Worm (Caenorhabditis elegans): Measurements from ENCODE around the gene C07B5.4.

Gene C07B5.4

ce11 chrX:9540464-9540863 lies 11.0 kb downstream of the C07B5.4 start:
- no peak for TF ChIP-seq Y56A3A.18 (GFP tag; IDR thresholded peaks at IDR 0.05)
- no peak for TF ChIP-seq nfya-2 (GFP tag; IDR thresholded peaks at IDR 0.05)
- TF ChIP-seq madf-8 (GFP tag; conservative IDR thresholded peaks at IDR 0.05) = no peak
- TF ChIP-seq ztf-25 (GFP tag; IDR thresholded peaks at IDR 0.05) = no peak
- TF ChIP-seq nhr-179 (tag; optimal IDR thresholded peaks at IDR 0.05) = no peak
- TF ChIP-seq ama-1 (optimal IDR thresholded peaks at IDR 0.05) = no peak
- no peak for TF ChIP-seq ama-1 (GFP tag; optimal IDR thresholded peaks at IDR 0.05)
- TF ChIP-seq B0035.1 (tag; optimal IDR thresholded peaks at IDR 0.05) = no peak
- TF ChIP-seq ekl-4 (GFP tag; IDR thresholded peaks at IDR 0.05) = no peak
- TF ChIP-seq ztf-18 (tag; optimal IDR thresholded peaks at IDR 0.05) = no peak
- no peak for TF ChIP-seq bed-1 (GFP tag; IDR thresholded peaks at IDR 0.05)
- peak; percentile 33; the same call in 1 of the 2 replicates for TF ChIP-seq B0336.3 (GFP tag; IDR thresholded peaks at IDR 0.05)
- TF ChIP-seq Y67H2A.10 (GFP tag; conservative IDR thresholded peaks at IDR 0.05) = no peak
- peak; percentile 52 for TF ChIP-seq ets-4 (GFP tag; optimal IDR thresholded peaks at IDR 0.05)
- TF ChIP-seq lsl-1 (GFP tag; optimal IDR thresholded peaks at IDR 0.05) = no peak
- TF ChIP-seq madf-10 (tag; optimal IDR thresholded peaks at IDR 0.05) = no peak
- no peak for TF ChIP-seq mel-28 (tag; optimal IDR thresholded peaks at IDR 0.05; ENCODE audit: borderline replicate concordance)
- TF ChIP-seq efl-1 (GFP tag; optimal IDR thresholded peaks at IDR 0.05) = no peak
- no peak for TF ChIP-seq F23B12.7 (tag; optimal IDR thresholded peaks at IDR 0.05; ENCODE audit: insufficient read depth)
- TF ChIP-seq F49E8.2 (tag; optimal IDR thresholded peaks at IDR 0.05; ENCODE audit: insufficient read depth) = no peak
- peak; percentile 93 for TF ChIP-seq nhr-80 (tag; optimal IDR thresholded peaks at IDR 0.05)
- no peak for TF ChIP-seq lin-54 (GFP tag; optimal IDR thresholded peaks at IDR 0.05)
- no peak for TF ChIP-seq hlh-26 (GFP tag; conservative IDR thresholded peaks at IDR 0.05)
- TF ChIP-seq C06A6.2 (GFP tag; conservative IDR thresholded peaks at IDR 0.05) = no peak
- TF ChIP-seq lin-40 (tag; optimal IDR thresholded peaks at IDR 0.05) = no peak
- no peak for TF ChIP-seq lin-35 (GFP tag; optimal IDR thresholded peaks at IDR 0.05)
- TF ChIP-seq Y53G8AR.9 (GFP tag; conservative IDR thresholded peaks at IDR 0.05) = no peak
- no peak for TF ChIP-seq ztf-22 (GFP tag; optimal IDR thresholded peaks at IDR 0.05)
- peak; percentile 54 for TF ChIP-seq atf-7 (tag; optimal IDR thresholded peaks at IDR 0.05)
- no peak for TF ChIP-seq T07F8.4 (tag; optimal IDR thresholded peaks at IDR 0.05)
- no peak for TF ChIP-seq egl-18 (GFP tag; IDR thresholded peaks at IDR 0.05)
- TF ChIP-seq ztf-3 (GFP tag; optimal IDR thresholded peaks at IDR 0.05) = no peak
- no peak for TF ChIP-seq madf-3 (GFP tag; IDR thresholded peaks at IDR 0.05)
- TF ChIP-seq lsy-27 (tag; optimal IDR thresholded peaks at IDR 0.05; ENCODE audit: borderline replicate concordance, insufficient read depth) = no peak
- no peak for TF ChIP-seq sdz-38 (tag; optimal IDR thresholded peaks at IDR 0.05)
- no peak for TF ChIP-seq ceh-40 (GFP tag; IDR thresholded peaks at IDR 0.05)
- TF ChIP-seq gei-17 (GFP tag; optimal IDR thresholded peaks at IDR 0.05) = no peak
- no peak for TF ChIP-seq dpl-1 (GFP tag; optimal IDR thresholded peaks at IDR 0.05)
- TF ChIP-seq snpc-1.1 (tag; optimal IDR thresholded peaks at IDR 0.05; ENCODE audit: insufficient read depth) = no peak
- no peak for TF ChIP-seq ceh-91 (GFP tag; IDR thresholded peaks at IDR 0.05)
- TF ChIP-seq tlf-1 (GFP tag; optimal IDR thresholded peaks at IDR 0.05) = no peak
- TF ChIP-seq let-607 (tag; optimal IDR thresholded peaks at IDR 0.05) = peak; percentile 73 to 77
- no peak for TF ChIP-seq F37B4.10 (GFP tag; IDR thresholded peaks at IDR 0.05)
- no peak for TF ChIP-seq aptf-2 (GFP tag; conservative IDR thresholded peaks at IDR 0.05)
- peak; percentile 66 for TF ChIP-seq dox-1 (GFP tag; IDR thresholded peaks at IDR 0.05)
- TF ChIP-seq madf-6 (GFP tag; IDR thresholded peaks at IDR 0.05) = no peak
- no peak for TF ChIP-seq nhr-27 (tag; optimal IDR thresholded peaks at IDR 0.05)
- TF ChIP-seq nhr-90 (tag; optimal IDR thresholded peaks at IDR 0.05) = no peak
- no peak for TF ChIP-seq hlh-12 (tag; optimal IDR thresholded peaks at IDR 0.05)
- TF ChIP-seq ceh-58 (GFP tag; IDR thresholded peaks at IDR 0.05) = no peak

All from whole organism, young adult.